Fruit fly (Drosophila melanogaster) whole organism, embryonic: ENCODE measurements around the gene MBD-R2.

Source experiments
- CG14050 ChIP-seq: fragments of 200-800 bp; sonication (Bioruptor generic); IDR thresholded peaks from 3 replicates; pipeline ENCODE4 v1.3.6; 2022; ENCODE audit warnings: missing biosample characterization, missing genetic modification characterization
- CG17328 ChIP-seq: fragments of 200-800 bp; sonication (Bioruptor generic); IDR thresholded peaks from 2 replicates; pipeline ENCODE4 v1.3.6; 2022; ENCODE audit warnings: missing biosample characterization, missing genetic modification characterization
- CG34376 ChIP-seq: fragments of 200-800 bp; sonication (Bioruptor generic); optimal IDR thresholded peaks from 2 replicates; lab custom pipeline; 2018; ENCODE audit warnings: missing biosample characterization, mild to moderate bottlenecking, missing genetic modification characterization
- CG4360 ChIP-seq: fragments of 200-800 bp; sonication (Bioruptor generic); IDR thresholded peaks from 2 replicates; pipeline ENCODE4 v1.3.6; 2022; ENCODE audit warnings: missing biosample characterization, missing genetic modification characterization
- CG6689 ChIP-seq: fragments of 200-800 bp; sonication (Bioruptor generic); IDR thresholded peaks from 2 replicates; pipeline ENCODE4 v1.3.6; 2022; ENCODE audit warnings: missing biosample characterization, missing genetic modification characterization
- CG7271 ChIP-seq: fragments of 200-800 bp; sonication (Bioruptor generic); optimal IDR thresholded peaks from 2 replicates; lab custom pipeline; 2018; ENCODE audit warnings: missing biosample characterization, mild to moderate bottlenecking, missing genetic modification characterization, moderate library complexity
- CG7987 ChIP-seq: fragments of 200-800 bp; sonication (Bioruptor generic); optimal IDR thresholded peaks from 2 replicates; lab custom pipeline; 2018; ENCODE audit warnings: missing biosample characterization, mild to moderate bottlenecking, missing genetic modification characterization, moderate library complexity
- CG8281 ChIP-seq: fragments of 200-800 bp; sonication (Bioruptor generic); optimal IDR thresholded peaks from 2 replicates; lab custom pipeline; 2018; ENCODE audit warnings: missing biosample characterization, mild to moderate bottlenecking, missing genetic modification characterization, moderate library complexity
- CkIIα-i1 ChIP-seq: fragments of 200-800 bp; sonication (Bioruptor generic); IDR thresholded peaks from 2 replicates; pipeline ENCODE4 v1.3.6; 2022; ENCODE audit warnings: missing biosample characterization, missing genetic modification characterization
- D19A ChIP-seq: fragments of 200-800 bp; optimal IDR thresholded peaks from 3 replicates; lab custom pipeline; 2019; ENCODE audit warnings: missing biosample characterization, mild to moderate bottlenecking, missing genetic modification characterization, moderate library complexity
- Dek ChIP-seq: fragments of 200-800 bp; sonication (Bioruptor generic); optimal IDR thresholded peaks from 3 replicates; lab custom pipeline; 2019; ENCODE audit warnings: missing biosample characterization, mild to moderate bottlenecking, missing genetic modification characterization, moderate library complexity
- E2f1 ChIP-seq: fragments of 200-800 bp; sonication (Bioruptor generic); IDR thresholded peaks from 2 replicates; pipeline ENCODE4 v1.3.6; 2022; ENCODE audit warnings: missing biosample characterization, missing genetic modification characterization
- Ets65A ChIP-seq: fragments of 200-800 bp; sonication (Bioruptor generic); peaks from one replicate; lab custom pipeline; 2016; ENCODE audit warnings: missing biosample characterization, missing genetic modification characterization
- Gsc ChIP-seq: fragments of 200-800 bp; sonication (Bioruptor generic); IDR thresholded peaks from 2 replicates; pipeline ENCODE4 v1.3.6; 2022; ENCODE audit warnings: missing biosample characterization, missing genetic modification characterization
- H15 ChIP-seq: fragments of 200-800 bp; sonication (Bioruptor generic); IDR thresholded peaks from 3 replicates; pipeline ENCODE4 v1.3.6; 2022; ENCODE audit warnings: missing biosample characterization, missing genetic modification characterization
- HLH54F ChIP-seq: fragments of 200-800 bp; sonication (Bioruptor generic); optimal IDR thresholded peaks from 3 replicates; lab custom pipeline; 2016; ENCODE audit warnings: missing biosample characterization, missing genetic modification characterization
- Hand ChIP-seq: fragments of 200-800 bp; sonication (Bioruptor generic); optimal IDR thresholded peaks from 2 replicates; lab custom pipeline; 2017; ENCODE audit warnings: mild to moderate bottlenecking, missing biosample characterization, missing genetic modification reagents, missing genetic modification characterization
- HmgZ ChIP-seq: fragments of 200-800 bp; sonication (Bioruptor generic); optimal IDR thresholded peaks from 2 replicates; lab custom pipeline; 2018; ENCODE audit warnings: missing biosample characterization, mild to moderate bottlenecking, missing genetic modification characterization
- MESR4 ChIP-seq: fragments of 200-800 bp; sonication (Bioruptor generic); optimal IDR thresholded peaks from 2 replicates; lab custom pipeline; 2018; ENCODE audit warnings: missing biosample characterization, mild to moderate bottlenecking, missing genetic modification characterization, moderate library complexity
- Med ChIP-seq: fragments of 200-800 bp; sonication (Bioruptor generic); peaks from one replicate; lab custom pipeline; 2016; ENCODE audit warnings: missing biosample characterization, missing genetic modification characterization, mild to moderate bottlenecking, inconsistent platforms, moderate library complexity
- NC2α ChIP-seq: fragments of 200-800 bp; sonication (Bioruptor generic); optimal IDR thresholded peaks from 2 replicates; lab custom pipeline; 2016; ENCODE audit warnings: missing biosample characterization, missing genetic modification characterization
- Nf-YB ChIP-seq: fragments of 200-800 bp; sonication (Bioruptor generic); optimal IDR thresholded peaks from 3 replicates; lab custom pipeline; 2019; ENCODE audit warnings: missing biosample characterization, mild to moderate bottlenecking, missing genetic modification characterization, moderate library complexity
- Opbp ChIP-seq: fragments of 200-800 bp; sonication (Bioruptor generic); IDR thresholded peaks from 3 replicates; pipeline ENCODE4 v1.3.6; 2022; ENCODE audit warnings: missing biosample characterization, missing genetic modification characterization; ENCODE audit not compliant: partially characterized antibody
- Usf ChIP-seq: fragments of 200-800 bp; sonication (Bioruptor generic); optimal IDR thresholded peaks from 2 replicates; lab custom pipeline; 2017; ENCODE audit warnings: missing genotype, missing biosample characterization, missing genetic modification characterization
- Vsx1 ChIP-seq: fragments of 200-800 bp; sonication (Bioruptor generic); optimal IDR thresholded peaks from 2 replicates; lab custom pipeline; 2017; ENCODE audit warnings: missing biosample characterization, mild to moderate bottlenecking, missing genetic modification characterization, missing genetic modification reagents
- Xrp1 ChIP-seq: fragments of 200-800 bp; sonication (Bioruptor generic); IDR thresholded peaks from 2 replicates; pipeline ENCODE4 v1.3.6; 2022; ENCODE audit warnings: missing biosample characterization, missing genetic modification characterization
- ab ChIP-seq: fragments of 200-800 bp; sonication (Bioruptor generic); optimal IDR thresholded peaks from 2 replicates; lab custom pipeline; 2016; ENCODE audit warnings: missing biosample characterization, missing genetic modification characterization
- ase ChIP-seq: fragments of 200-800 bp; sonication (Bioruptor generic); IDR thresholded peaks from 3 replicates; pipeline ENCODE4 v1.3.6; 2022; ENCODE audit warnings: missing biosample characterization, missing genetic modification characterization
- bbx ChIP-seq: fragments of 200-800 bp; sonication (Bioruptor generic); IDR thresholded peaks from 2 replicates; pipeline ENCODE4 v1.3.6; 2022; ENCODE audit warnings: missing biosample characterization, missing genetic modification characterization; ENCODE audit not compliant: partially characterized antibody
- bcd ChIP-seq: fragments of 200-800 bp; sonication (Bioruptor generic); optimal IDR thresholded peaks from 2 replicates; lab custom pipeline; 2017; ENCODE audit warnings: missing biosample characterization, mild to moderate bottlenecking, missing genetic modification characterization
- btn ChIP-seq: fragments of 200-800 bp; sonication (Bioruptor generic); optimal IDR thresholded peaks from 2 replicates; lab custom pipeline; 2016; ENCODE audit warnings: missing biosample characterization, missing genetic modification characterization
- cato ChIP-seq: fragments of 200-800 bp; sonication (Bioruptor generic); optimal IDR thresholded peaks from 2 replicates; lab custom pipeline; 2016; ENCODE audit warnings: missing biosample characterization, missing genetic modification characterization, borderline replicate concordance
- caup ChIP-seq: fragments of 200-800 bp; sonication (Bioruptor generic); optimal IDR thresholded peaks from 3 replicates; lab custom pipeline; 2017; ENCODE audit warnings: missing biosample characterization, mild to moderate bottlenecking, missing genetic modification characterization, moderate library complexity; ENCODE audit not compliant: severe bottlenecking
- exex ChIP-seq: fragments of 200-800 bp; sonication (Bioruptor generic); optimal IDR thresholded peaks from 4 replicates; lab custom pipeline; 2018; ENCODE audit warnings: missing biosample characterization, mild to moderate bottlenecking, missing genetic modification characterization, moderate library complexity
- gcm ChIP-seq: fragments of 200-800 bp; sonication (Bioruptor generic); optimal IDR thresholded peaks from 2 replicates; lab custom pipeline; 2019; ENCODE audit warnings: missing biosample characterization, mild to moderate bottlenecking, missing genetic modification characterization, moderate library complexity
- h ChIP-seq: fragments of >200 bp; optimal IDR thresholded peaks from 2 replicates; lab custom pipeline; 2017
- hth ChIP-seq: fragments of >200 bp; optimal IDR thresholded peaks from 2 replicates; lab custom pipeline; 2017; ENCODE audit warnings: inconsistent platforms
- mirr ChIP-seq: fragments of 200-800 bp; sonication (Bioruptor generic); optimal IDR thresholded peaks from 3 replicates; lab custom pipeline; 2018; ENCODE audit warnings: missing biosample characterization, mild to moderate bottlenecking, missing genetic modification characterization
- pan ChIP-seq, 4 experiments: fragments of >200 bp in 3 of 4; fragments of 200-800 bp in 1 of 4; sonication (Bioruptor generic) in 1 of 4; optimal IDR thresholded peaks in 3 of 4; IDR thresholded peaks in 1 of 4; 2 replicates each; pipeline versions ENCODE4 v1.3.6 to Lab custom; 2017 to 2022; ENCODE audit warnings: missing biosample characterization in 2 of 4, missing genetic modification characterization in 2 of 4, mixed read lengths in 1 of 4
- psq ChIP-seq: fragments of 200-800 bp; sonication (Bioruptor generic); optimal IDR thresholded peaks from 2 replicates; lab custom pipeline; 2017; ENCODE audit warnings: missing biosample characterization, missing genetic modification characterization
- pzg ChIP-seq: fragments of 200-800 bp; sonication (Bioruptor generic); optimal IDR thresholded peaks from 3 replicates; lab custom pipeline; 2018; ENCODE audit warnings: missing biosample characterization, mild to moderate bottlenecking, missing genetic modification characterization, moderate library complexity
- salm ChIP-seq: fragments of 200-800 bp; sonication (Bioruptor generic); optimal IDR thresholded peaks from 2 replicates; lab custom pipeline; 2018; ENCODE audit warnings: missing biosample characterization, mild to moderate bottlenecking, missing genetic modification characterization
- sens ChIP-seq: fragments of 200-800 bp; sonication (Bioruptor generic); peaks from one replicate; lab custom pipeline; 2016; ENCODE audit warnings: missing biosample characterization, missing genetic modification characterization
- sna ChIP-seq: fragments of 200-800 bp; sonication (Bioruptor generic); IDR thresholded peaks from 2 replicates; pipeline ENCODE4 v1.3.6; 2022; ENCODE audit warnings: missing biosample characterization, missing genetic modification characterization; ENCODE audit not compliant: partially characterized antibody
- sqz ChIP-seq: fragments of 200-800 bp; sonication (Bioruptor generic); optimal IDR thresholded peaks from 3 replicates; lab custom pipeline; 2018; ENCODE audit warnings: missing biosample characterization, mild to moderate bottlenecking, missing genetic modification characterization
- ttk ChIP-seq: fragments of 200-800 bp; sonication (Bioruptor generic); IDR thresholded peaks from 2 replicates; pipeline ENCODE4 v2.1.2; 2022; ENCODE audit warnings: missing biosample characterization, missing genetic modification characterization

MBD-R2 gene

dm6 chr3R:12356044-12356443 is at the start of gene MBD-R2 (continued):
- TF ChIP-seq HmgZ (tag; lab: Kevin White, UChicago) (peak; percentile 47), Dek (peak; percentile 30), sens (peak; percentile 73), bcd (no peak), bbx (GFP tag; lab: Robert Waterston, UW) (peak; percentile 61), Xrp1 (0 out of 2 replicates have a peak, but pooled peaks have one; percentile 16), CG6689 (GFP tag; lab: Robert Waterston, UW) (no peak), MESR4 (GFP tag; lab: Kevin White, UChicago) (peak; percentile 96)

dm6 chr3R:12405928-12406234 is 49.8 kb upstream of the MBD-R2 start, which contains the start of gene Cyp9f2:
Cyp9f2 (minus strand) TSS chr3R:12406028.
- TF ChIP-seq Opbp (no peak), bbx (GFP tag; lab: Robert Waterston, UW) (0 out of 2 replicates have a peak, but pooled peaks have one; percentile 8)

dm6 chr3R:12405134-12405533 is 49.1 kb upstream of the MBD-R2 start:
- TF ChIP-seq mirr (peak; percentile 91), exex (tag; lab: Kevin White, UChicago) (peak; percentile 92), salm (tag; lab: Kevin White, UChicago) (peak; percentile 2), CG34376 (GFP tag; lab: Kevin White, UChicago) (peak; percentile 54), CG7987 (no peak), D19A (tag; lab: Kevin White, UChicago) (peak; percentile 3), sens (peak; percentile 49), psq (GFP tag; lab: Kevin White, UChicago) (no peak), Vsx1 (peak; percentile 48), ab (GFP tag; lab: Kevin White, UChicago) (no peak)
- TF ChIP-seq, all 482 proteins: peak for 7

dm6 chr3R:12402935-12403334 is 46.9 kb upstream of the MBD-R2 start:
- TF ChIP-seq HLH54F, result peak; percentile 89
- peak; percentile 94 for TF ChIP-seq cato (GFP tag; lab: Kevin White, UChicago)
- TF ChIP-seq Usf (GFP tag; lab: Kevin White, UChicago), result peak; percentile 93
- TF ChIP-seq CG7271 (tag; lab: Kevin White, UChicago), result peak; percentile 98
- peak; percentile 92 for TF ChIP-seq Hand (GFP tag; lab: Kevin White, UChicago)
- TF ChIP-seq Gsc (GFP tag; lab: Robert Waterston, UW), result no peak
- peak; percentile 98 for TF ChIP-seq btn (GFP tag; lab: Kevin White, UChicago)
- TF ChIP-seq caup (GFP tag; lab: Kevin White, UChicago), result peak; percentile 97
- peak; percentile 96 for TF ChIP-seq CG14050 (GFP tag; lab: Robert Waterston, UW)
- TF ChIP-seq pzg (GFP tag; lab: Kevin White, UChicago), result peak; percentile 46
- peak; percentile 95 for TF ChIP-seq E2f1
- peak; percentile 99 for TF ChIP-seq sqz (GFP tag; lab: Kevin White, UChicago)
- peak; percentile 89 for TF ChIP-seq Nf-YB (GFP tag; lab: Kevin White, UChicago)
- peak; percentile 92 for TF ChIP-seq H15 (GFP tag; lab: Robert Waterston, UW)
- no peak for TF ChIP-seq pan (optimal IDR thresholded peaks at IDR 0.05; lab: Kevin White, UChicago)
- TF ChIP-seq pan (GFP tag; optimal IDR thresholded peaks at IDR 0.05 in 1 of 2, IDR thresholded peaks at IDR 0.05 in 1 of 2), result peak in 1 of 2 experiments; percentile 97
- TF ChIP-seq ase (GFP tag; lab: Robert Waterston, UW), result peak; percentile 94
- peak; percentile 91 for TF ChIP-seq CG8281 (tag; lab: Kevin White, UChicago)
- TF ChIP-seq exex (tag; lab: Kevin White, UChicago), result peak; percentile 92
- TF ChIP-seq CG4360 (GFP tag; lab: Robert Waterston, UW), result peak; percentile 82
- peak; percentile 98 for TF ChIP-seq gcm (GFP tag; lab: Kevin White, UChicago)
- peak; percentile 99 for TF ChIP-seq Med (GFP tag; lab: Kevin White, UChicago)
- peak; percentile 71; the same call in 1 of the 2 replicates for TF ChIP-seq CkIIα-i1 (GFP tag; lab: Robert Waterston, UW)
- TF ChIP-seq sna, result no peak
- TF ChIP-seq h (lab: Kevin White, UChicago), result no peak
- peak; percentile 98 for TF ChIP-seq CG17328 (GFP tag; lab: Robert Waterston, UW)
- peak; percentile 93 for TF ChIP-seq ttk (GFP tag; lab: Robert Waterston, UW)
- no peak for TF ChIP-seq hth (lab: Kevin White, UChicago)
- peak; percentile 98 for TF ChIP-seq Ets65A (GFP tag; lab: Kevin White, UChicago)
- TF ChIP-seq NC2α (GFP tag; lab: Kevin White, UChicago), result peak; percentile 91
